Fruit fly (Drosophila melanogaster): ENCODE results near the gene pigeon.

dm6 chr2L:19212401-19212800 is 26.6 kb downstream of the pigeon start:
- TF ChIP-seq CG15710 (tag; optimal IDR thresholded peaks at IDR 0.05) (no peak), CG32121 (GFP tag; IDR thresholded peaks at IDR 0.05) (no peak), rn (GFP tag; IDR thresholded peaks at IDR 0.05) (no peak), CG8301 (tag; optimal IDR thresholded peaks at IDR 0.05) (no peak), Snoo (tag; optimal IDR thresholded peaks at IDR 0.05) (no peak), D1 (tag; optimal IDR thresholded peaks at IDR 0.05) (no peak)
